Fruit fly (Drosophila melanogaster) whole organism, embryonic: Measurements from ENCODE around the gene rost.
A peak's percentile ranks its signal among the peaks of the same experiment; 100 is the strongest.

Source experiments
- Ada2b ChIP-seq: fragments of 200-800 bp; sonication (Bioruptor generic); IDR thresholded peaks from 2 replicates; pipeline ENCODE4 v1.3.6; 2022; ENCODE audit warnings: missing biosample characterization, missing genetic modification characterization
- B-H1 ChIP-seq: fragments of 200-800 bp; sonication (Bioruptor generic); IDR thresholded peaks from 3 replicates; pipeline ENCODE4 v1.3.6; 2022; ENCODE audit warnings: missing biosample characterization, missing genetic modification characterization
- Blimp-1 ChIP-seq: fragments of 200-800 bp; sonication (Bioruptor generic); optimal IDR thresholded peaks from 3 replicates; lab custom pipeline; 2018; ENCODE audit warnings: missing biosample characterization, missing genetic modification characterization, mild to moderate bottlenecking, moderate library complexity, missing genetic modification reagents
- CG10147 ChIP-seq: fragments of 200-800 bp; sonication (Bioruptor generic); optimal IDR thresholded peaks from 2 replicates; lab custom pipeline; 2019; ENCODE audit warnings: missing biosample characterization, mild to moderate bottlenecking, missing genetic modification characterization, moderate library complexity
- CG10431 ChIP-seq: fragments of 200-800 bp; sonication (Bioruptor generic); optimal IDR thresholded peaks from 3 replicates; lab custom pipeline; 2018; ENCODE audit warnings: missing biosample characterization, mild to moderate bottlenecking, missing genetic modification characterization
- CG10654 ChIP-seq: fragments of 200-800 bp; sonication (Bioruptor generic); optimal IDR thresholded peaks from 2 replicates; lab custom pipeline; 2016; ENCODE audit warnings: missing biosample characterization, missing genetic modification characterization
- CG11456 ChIP-seq: fragments of 200-800 bp; sonication (Bioruptor generic); IDR thresholded peaks from 3 replicates; pipeline ENCODE4 v1.3.6; 2022; ENCODE audit warnings: missing biosample characterization, missing genetic modification characterization
- CG11560 ChIP-seq: fragments of 200-800 bp; sonication (Bioruptor generic); IDR thresholded peaks from 3 replicates; pipeline ENCODE4 v1.3.6; 2022; ENCODE audit warnings: missing biosample characterization, missing genetic modification characterization
- CG13624 ChIP-seq: fragments of 200-800 bp; sonication (Bioruptor generic); optimal IDR thresholded peaks from 2 replicates; lab custom pipeline; 2016; ENCODE audit warnings: missing biosample characterization, missing genetic modification characterization
- CG15479 ChIP-seq: fragments of 200-800 bp; sonication (Bioruptor generic); optimal IDR thresholded peaks from 3 replicates; lab custom pipeline; 2019; ENCODE audit warnings: missing biosample characterization, mild to moderate bottlenecking, missing genetic modification characterization, moderate library complexity
- CG1602 ChIP-seq: fragments of 200-800 bp; sonication (Bioruptor generic); optimal IDR thresholded peaks from 3 replicates; lab custom pipeline; 2016; ENCODE audit warnings: missing biosample characterization, missing genetic modification characterization
- CG16863 ChIP-seq: fragments of 200-800 bp; sonication (Bioruptor generic); optimal IDR thresholded peaks from 3 replicates; lab custom pipeline; 2016; ENCODE audit warnings: missing biosample characterization, missing genetic modification characterization
- CG17829 ChIP-seq: fragments of 200-800 bp; optimal IDR thresholded peaks from 2 replicates; lab custom pipeline; 2019; ENCODE audit warnings: missing biosample characterization, mild to moderate bottlenecking, missing genetic modification characterization, moderate library complexity
- CG1792 ChIP-seq: fragments of 200-800 bp; sonication (Bioruptor generic); optimal IDR thresholded peaks from 2 replicates; lab custom pipeline; 2016; ENCODE audit warnings: missing biosample characterization, missing genetic modification characterization
- CG18619 ChIP-seq: fragments of 200-800 bp; sonication (Bioruptor generic); optimal IDR thresholded peaks from 3 replicates; lab custom pipeline; 2017; ENCODE audit warnings: missing biosample characterization, mild to moderate bottlenecking, missing genetic modification characterization
- CG34422 ChIP-seq: fragments of 200-800 bp; sonication (Bioruptor generic); IDR thresholded peaks from 3 replicates; pipeline ENCODE4 v1.3.6; 2022; ENCODE audit warnings: missing biosample characterization, missing genetic modification characterization
- CG4282 ChIP-seq: fragments of 200-800 bp; sonication (Bioruptor generic); optimal IDR thresholded peaks from 2 replicates; lab custom pipeline; 2016; ENCODE audit warnings: missing biosample characterization, missing genetic modification characterization
- CG4404 ChIP-seq: fragments of 200-800 bp; sonication (Bioruptor generic); IDR thresholded peaks from 2 replicates; pipeline ENCODE4 v1.3.6; 2022; ENCODE audit warnings: missing biosample characterization, missing genetic modification characterization
- CG5180 ChIP-seq: fragments of 200-800 bp; sonication (Bioruptor generic); optimal IDR thresholded peaks from 3 replicates; lab custom pipeline; 2017; ENCODE audit warnings: missing biosample characterization, missing genetic modification characterization, mild to moderate bottlenecking, moderate library complexity, missing genetic modification reagents
- CG6254 ChIP-seq: fragments of 200-800 bp; sonication (Bioruptor generic); optimal IDR thresholded peaks from 3 replicates; lab custom pipeline; 2017; ENCODE audit warnings: mild to moderate bottlenecking, missing biosample characterization, missing genetic modification reagents, missing genetic modification characterization
- Dek ChIP-seq: fragments of 200-800 bp; sonication (Bioruptor generic); optimal IDR thresholded peaks from 3 replicates; lab custom pipeline; 2019; ENCODE audit warnings: missing biosample characterization, mild to moderate bottlenecking, missing genetic modification characterization, moderate library complexity
- Dll ChIP-seq: fragments of 200-800 bp; sonication (Bioruptor generic); IDR thresholded peaks from 4 replicates; pipeline ENCODE4 v1.3.6; 2022; ENCODE audit warnings: missing biosample characterization, missing genetic modification characterization; ENCODE audit not compliant: partially characterized antibody
- Gug ChIP-seq: fragments of 200-800 bp; sonication (Bioruptor generic); IDR thresholded peaks from 4 replicates; pipeline ENCODE4 v1.3.6; 2022; ENCODE audit warnings: missing biosample characterization, missing genetic modification characterization
- Hand ChIP-seq: fragments of 200-800 bp; sonication (Bioruptor generic); optimal IDR thresholded peaks from 2 replicates; lab custom pipeline; 2017; ENCODE audit warnings: mild to moderate bottlenecking, missing biosample characterization, missing genetic modification reagents, missing genetic modification characterization
- Hey ChIP-seq: fragments of 200-800 bp; sonication (Bioruptor generic); optimal IDR thresholded peaks from 3 replicates; lab custom pipeline; 2018; ENCODE audit warnings: missing biosample characterization, mild to moderate bottlenecking, missing genetic modification characterization
- Hmx ChIP-seq: fragments of 200-800 bp; sonication (Bioruptor generic); optimal IDR thresholded peaks from 2 replicates; lab custom pipeline; 2016; ENCODE audit warnings: missing biosample characterization, missing genetic modification characterization
- Kr ChIP-seq: fragments of 200-800 bp; sonication (Bioruptor generic); optimal IDR thresholded peaks from 2 replicates; lab custom pipeline; 2017; ENCODE audit warnings: missing biosample characterization, mild to moderate bottlenecking, missing genetic modification characterization
- Lhr ChIP-seq: fragments of 200-800 bp; sonication (Bioruptor generic); optimal IDR thresholded peaks from 3 replicates; lab custom pipeline; 2017; ENCODE audit warnings: mild to moderate bottlenecking, missing biosample characterization, missing genetic modification reagents, missing genetic modification characterization
- MTF-1 ChIP-seq: fragments of 200-800 bp; sonication (Bioruptor generic); optimal IDR thresholded peaks from 2 replicates; lab custom pipeline; 2018; ENCODE audit warnings: missing biosample characterization, mild to moderate bottlenecking, missing genetic modification characterization, borderline replicate concordance
- Opbp ChIP-seq: fragments of 200-800 bp; sonication (Bioruptor generic); IDR thresholded peaks from 3 replicates; pipeline ENCODE4 v1.3.6; 2022; ENCODE audit warnings: missing biosample characterization, missing genetic modification characterization; ENCODE audit not compliant: partially characterized antibody
- Sry-δ ChIP-seq: fragments of 200-800 bp; sonication (Bioruptor generic); optimal IDR thresholded peaks from 2 replicates; lab custom pipeline; 2016; ENCODE audit warnings: missing biosample characterization, missing genetic modification characterization
- Tbp ChIP-seq: fragments of >200 bp; optimal IDR thresholded peaks from 2 replicates; lab custom pipeline; 2018; ENCODE audit warnings: missing biosample characterization, missing genetic modification characterization
- Trl ChIP-seq, 3 experiments: fragments of >200 bp in 2 of 3; fragments of 200-800 bp in 1 of 3; sonication (Bioruptor generic) in 1 of 3; optimal IDR thresholded peaks; 2 replicates in 1 of 3; 3 replicates in 2 of 3; lab custom pipeline; 2016 to 2017; ENCODE audit warnings: missing biosample characterization in 1 of 3, missing genetic modification characterization in 1 of 3
- ac ChIP-seq: fragments of 200-800 bp; sonication (Bioruptor generic); optimal IDR thresholded peaks from 3 replicates; lab custom pipeline; 2017; ENCODE audit warnings: missing biosample characterization, mild to moderate bottlenecking, missing genetic modification characterization
- az2 ChIP-seq: fragments of 200-800 bp; sonication (Bioruptor generic); optimal IDR thresholded peaks from 3 replicates; lab custom pipeline; 2016; ENCODE audit warnings: missing biosample characterization, missing genetic modification characterization
- cwo ChIP-seq: fragments of 200-800 bp; sonication (Bioruptor generic); optimal IDR thresholded peaks from 3 replicates; lab custom pipeline; 2017; ENCODE audit warnings: missing biosample characterization, missing genetic modification characterization, mild to moderate bottlenecking, moderate library complexity, missing genetic modification reagents
- dan ChIP-seq: fragments of 200-800 bp; sonication (Bioruptor generic); IDR thresholded peaks from 2 replicates; pipeline ENCODE4 v1.3.6; 2022; ENCODE audit warnings: missing biosample characterization, missing genetic modification characterization
- dpn ChIP-seq, 2 experiments: fragments of 200-800 bp; sonication (Bioruptor generic); optimal IDR thresholded peaks; 3 replicates each; lab custom pipeline; 2016; ENCODE audit warnings: missing biosample characterization in 2 of 2, missing genetic modification characterization in 2 of 2
- emc ChIP-seq: fragments of 200-800 bp; sonication (Bioruptor generic); optimal IDR thresholded peaks from 2 replicates; lab custom pipeline; 2016; ENCODE audit warnings: missing biosample characterization, missing genetic modification characterization
- ham ChIP-seq: fragments of 200-800 bp; sonication (Bioruptor generic); IDR thresholded peaks from 2 replicates; pipeline ENCODE4 v1.3.6; 2022; ENCODE audit warnings: missing biosample characterization, missing genetic modification characterization
- klu ChIP-seq: fragments of 200-800 bp; sonication (Bioruptor generic); IDR thresholded peaks from 2 replicates; pipeline ENCODE4 v1.3.6; 2022; ENCODE audit warnings: missing biosample characterization, missing genetic modification characterization
- lbe ChIP-seq: fragments of 200-800 bp; sonication (Bioruptor generic); optimal IDR thresholded peaks from 2 replicates; lab custom pipeline; 2016; ENCODE audit warnings: missing biosample characterization, mild to moderate bottlenecking, missing genetic modification characterization
- luna ChIP-seq: fragments of 200-800 bp; sonication (Bioruptor generic); optimal IDR thresholded peaks from 2 replicates; lab custom pipeline; 2016; ENCODE audit warnings: missing biosample characterization, missing genetic modification characterization
- nerfin-2 ChIP-seq: fragments of 200-800 bp; sonication (Bioruptor generic); IDR thresholded peaks from 2 replicates; pipeline ENCODE4 v1.3.6; 2022; ENCODE audit warnings: missing biosample characterization, missing genetic modification characterization; ENCODE audit not compliant: partially characterized antibody
- org-1 ChIP-seq: fragments of 200-800 bp; sonication (Bioruptor generic); optimal IDR thresholded peaks from 2 replicates; lab custom pipeline; 2017; ENCODE audit warnings: missing biosample characterization, missing genetic modification characterization
- pfk ChIP-seq: fragments of 200-800 bp; sonication (Bioruptor generic); optimal IDR thresholded peaks from 2 replicates; lab custom pipeline; 2018; ENCODE audit warnings: missing biosample characterization, mild to moderate bottlenecking, missing genetic modification characterization, moderate library complexity
- pita ChIP-seq: fragments of 200-800 bp; sonication (Bioruptor generic); optimal IDR thresholded peaks from 2 replicates; lab custom pipeline; 2017; ENCODE audit warnings: missing biosample characterization, mild to moderate bottlenecking, missing genetic modification characterization
- sna ChIP-seq: fragments of 200-800 bp; sonication (Bioruptor generic); IDR thresholded peaks from 2 replicates; pipeline ENCODE4 v1.3.6; 2022; ENCODE audit warnings: missing biosample characterization, missing genetic modification characterization; ENCODE audit not compliant: partially characterized antibody
- so ChIP-seq: fragments of 200-800 bp; sonication (Bioruptor generic); IDR thresholded peaks from 3 replicates; pipeline ENCODE4 v1.3.6; 2022; ENCODE audit warnings: missing biosample characterization, missing genetic modification characterization
- wdn ChIP-seq: fragments of 200-800 bp; sonication (Bioruptor generic); IDR thresholded peaks from 2 replicates; pipeline ENCODE4 v1.3.6; 2022; ENCODE audit warnings: missing biosample characterization, missing genetic modification characterization

The rost gene

dm6 chr2L:8997285-8997684 is 7.9 kb upstream of the rost start, which contains the start of the genes alien and CG18661 (continued):
- TF ChIP-seq emc (GFP tag; lab: Kevin White, UChicago) (peak; percentile 49), CG17829 (tag; lab: Kevin White, UChicago) (peak; percentile 64), lbe (GFP tag; lab: Kevin White, UChicago) (no peak), CG1792 (GFP tag; lab: Kevin White, UChicago) (peak; percentile 57), Tbp (GFP tag; lab: Kevin White, UChicago) (no peak), Sry-δ (GFP tag; lab: Kevin White, UChicago) (peak; percentile 88), az2 (GFP tag; lab: Kevin White, UChicago) (peak; percentile 65), Ada2b (peak; percentile 96), CG10147 (GFP tag; lab: Kevin White, UChicago) (peak; percentile 58), Lhr (peak; percentile 87), Hand (no peak), CG5180 (no peak), CG34422 (GFP tag; lab: Robert Waterston, UW) (peak; percentile 93; the same call in 2 of the 3 replicates), ac (GFP tag; lab: Kevin White, UChicago) (no peak), Dll (GFP tag; lab: Robert Waterston, UW) (peak; percentile 70), CG16863 (GFP tag; lab: Kevin White, UChicago) (peak; percentile 40), Blimp-1 (GFP tag; lab: Kevin White, UChicago) (peak; percentile 48), CG13624 (GFP tag; lab: Kevin White, UChicago) (peak; percentile 85), CG6254 (GFP tag; lab: Kevin White, UChicago) (no peak), Gug (GFP tag; lab: Robert Waterston, UW) (peak; percentile 92), CG15479 (no peak), pfk (GFP tag; lab: Kevin White, UChicago) (no peak), Opbp (GFP tag; lab: Robert Waterston, UW) (peak; percentile 28; the same call in 1 of the 3 replicates), nerfin-2 (GFP tag; lab: Robert Waterston, UW) (peak; percentile 33; the same call in 1 of the 2 replicates), ham (peak; percentile 71; the same call in 1 of the 2 replicates), CG18619 (peak; percentile 82), Hmx (GFP tag; lab: Kevin White, UChicago) (peak; percentile 84), B-H1 (GFP tag; lab: Robert Waterston, UW) (peak; percentile 84), so (GFP tag; lab: Robert Waterston, UW) (peak; percentile 82), CG1602 (peak; percentile 76), CG4404 (GFP tag; lab: Robert Waterston, UW) (peak; percentile 87), MTF-1 (GFP tag; lab: Kevin White, UChicago) (no peak), Hey (no peak), CG4282 (GFP tag; lab: Kevin White, UChicago) (peak; percentile 88), sna (GFP tag; lab: Robert Waterston, UW) (0 out of 2 replicates have a peak, but pooled peaks have one; percentile 14), org-1 (GFP tag; lab: Kevin White, UChicago) (peak; percentile 51), CG10431 (GFP tag; lab: Kevin White, UChicago) (no peak), cwo (peak; percentile 11), klu (peak; percentile 68; the same call in 1 of the 2 replicates), wdn (GFP tag; lab: Robert Waterston, UW) (peak; percentile 77), CG10654 (GFP tag; lab: Kevin White, UChicago) (peak; percentile 81), luna (GFP tag; lab: Kevin White, UChicago) (peak; percentile 94), Trl (optimal IDR thresholded peaks at IDR 0.05; lab: Kevin White, UChicago) (no peak), Trl (GFP tag; optimal IDR thresholded peaks at IDR 0.05; lab: Kevin White, UChicago) (peak; percentile 98), pita (no peak), CG11456 (GFP tag; lab: Robert Waterston, UW) (peak; percentile 94), dpn (GFP tag; optimal IDR thresholded peaks at IDR 0.05; lab: Kevin White, UChicago) (peak; percentile 93 to 96), dan (GFP tag; lab: Robert Waterston, UW) (0 out of 2 replicates have a peak, but pooled peaks have one; percentile 13), CG11560 (tag; lab: Robert Waterston, UW) (peak; percentile 67; the same call in 2 of the 3 replicates), Dek (tag; lab: Kevin White, UChicago) (peak; percentile 84), Kr (GFP tag; lab: Kevin White, UChicago) (no peak)
